Worm (Caenorhabditis elegans): ENCODE measurements around the gene W03B1.9.
A peak's percentile ranks its signal among the peaks of the same experiment; 100 is the strongest.

The W03B1.9 gene

ce11 chrIV:4356879-4357278 is at the start of gene W03B1.9:
Gene W03B1.9, minus strand, starts transcription at chrIV:4356979.
- TF ChIP-seq nhr-23 (tag; optimal IDR thresholded peaks at IDR 0.05) (no peak), sma-3 (GFP tag; optimal IDR thresholded peaks at IDR 0.05) (no peak), lin-39 (tag; optimal IDR thresholded peaks at IDR 0.05) (no peak), nhr-237 (tag; optimal IDR thresholded peaks at IDR 0.05) (no peak)

- no peak for TF ChIP-seq ZK546.5 (tag; optimal IDR thresholded peaks at IDR 0.05)
- TF ChIP-seq Y55F3AM.14 (GFP tag; optimal IDR thresholded peaks at IDR 0.05), result peak; percentile 56
- peak; percentile 80 for TF ChIP-seq lin-13 (GFP tag; optimal IDR thresholded peaks at IDR 0.05)
- TF ChIP-seq fos-1 (tag; optimal IDR thresholded peaks at IDR 0.05), result peak; percentile 76
- no peak for TF ChIP-seq elt-1 (tag; optimal IDR thresholded peaks at IDR 0.05)
- peak; percentile 46 for TF ChIP-seq ztf-4 (tag; optimal IDR thresholded peaks at IDR 0.05)
- peak; percentile 60 for TF ChIP-seq F13H6.1 (tag; optimal IDR thresholded peaks at IDR 0.05)
- TF ChIP-seq ztf-1 (GFP tag; conservative IDR thresholded peaks at IDR 0.05), result no peak
- no peak for TF ChIP-seq skn-1 (tag; optimal IDR thresholded peaks at IDR 0.05)
- TF ChIP-seq ceh-16 (tag; optimal IDR thresholded peaks at IDR 0.05), result peak; percentile 19
- no peak for TF ChIP-seq nhr-10 (tag; optimal IDR thresholded peaks at IDR 0.05)
- peak; percentile 21 for TF ChIP-seq crh-2 (tag; optimal IDR thresholded peaks at IDR 0.05)
- TF ChIP-seq sma-3 (GFP tag; optimal IDR thresholded peaks at IDR 0.05), result peak; percentile 63
- no peak for TF ChIP-seq ama-1 (optimal IDR thresholded peaks at IDR 0.05)
- TF ChIP-seq nhr-25 (tag; optimal IDR thresholded peaks at IDR 0.05), result peak; percentile 57
- TF ChIP-seq C34F6.9 (tag; optimal IDR thresholded peaks at IDR 0.05), result peak; percentile 76
- no peak for TF ChIP-seq aly-2 (tag; optimal IDR thresholded peaks at IDR 0.05)
- no peak for TF ChIP-seq nhr-77 (tag; optimal IDR thresholded peaks at IDR 0.05)
- TF ChIP-seq mbf-1 (tag; optimal IDR thresholded peaks at IDR 0.05), result no peak
- TF ChIP-seq unc-55 (GFP tag; optimal IDR thresholded peaks at IDR 0.05), result peak; percentile 89
- peak; percentile 30 for TF ChIP-seq nhr-21 (tag; optimal IDR thresholded peaks at IDR 0.05)
- no peak for TF ChIP-seq alr-1 (tag; optimal IDR thresholded peaks at IDR 0.05)
- no peak for TF ChIP-seq nhr-11 (tag; optimal IDR thresholded peaks at IDR 0.05)
- no peak for TF ChIP-seq egl-27 (tag; optimal IDR thresholded peaks at IDR 0.05)
- TF ChIP-seq lin-11 (tag; optimal IDR thresholded peaks at IDR 0.05), result peak; percentile 67
- no peak for TF ChIP-seq ztf-11 (tag; optimal IDR thresholded peaks at IDR 0.05)
- peak; percentile 10 for TF ChIP-seq mab-5 (tag; optimal IDR thresholded peaks at IDR 0.05)
- TF ChIP-seq mdl-1 (tag; optimal IDR thresholded peaks at IDR 0.05), result no peak
- TF ChIP-seq snpc-4 (tag; optimal IDR thresholded peaks at IDR 0.05), result no peak
- TF ChIP-seq nhr-6 (tag; optimal IDR thresholded peaks at IDR 0.05), result peak; percentile 38
- no peak for TF ChIP-seq R02D3.7 (tag; optimal IDR thresholded peaks at IDR 0.05)
- no peak for TF ChIP-seq sem-4 (tag; optimal IDR thresholded peaks at IDR 0.05)
- TF ChIP-seq nhr-23 (tag; optimal IDR thresholded peaks at IDR 0.05), result no peak
- TF ChIP-seq elt-3 (tag; optimal IDR thresholded peaks at IDR 0.05), result no peak
- peak; percentile 25 for TF ChIP-seq zag-1 (tag; optimal IDR thresholded peaks at IDR 0.05)
- peak; percentile 36 for TF ChIP-seq blmp-1 (tag; optimal IDR thresholded peaks at IDR 0.05; ENCODE audit: insufficient read depth)
- TF ChIP-seq nhr-129 (tag; optimal IDR thresholded peaks at IDR 0.05), result peak; percentile 85
- peak; percentile 63 for TF ChIP-seq sma-9 (GFP tag; optimal IDR thresholded peaks at IDR 0.05)
- no peak for TF ChIP-seq sma-9 (tag; optimal IDR thresholded peaks at IDR 0.05)
- TF ChIP-seq lsy-2 (tag; optimal IDR thresholded peaks at IDR 0.05), result peak; percentile 31 to 75
- no peak for TF ChIP-seq peb-1 (tag; optimal IDR thresholded peaks at IDR 0.05)
- no peak for TF ChIP-seq unc-62 (GFP tag; optimal IDR thresholded peaks at IDR 0.05)
- no peak for TF ChIP-seq dmd-4 (tag; optimal IDR thresholded peaks at IDR 0.05)
- TF ChIP-seq ceh-82 (tag; optimal IDR thresholded peaks at IDR 0.05), result no peak
- TF ChIP-seq lin-39 (tag; optimal IDR thresholded peaks at IDR 0.05), result peak; percentile 25
- TF ChIP-seq nhr-12 (tag; optimal IDR thresholded peaks at IDR 0.05), result no peak
- TF ChIP-seq unc-39 (tag; optimal IDR thresholded peaks at IDR 0.05), result no peak
- peak; percentile 19 for TF ChIP-seq gmeb-1 (tag; optimal IDR thresholded peaks at IDR 0.05)
- no peak for TF ChIP-seq nhr-237 (tag; optimal IDR thresholded peaks at IDR 0.05)
These were observed 49.3 kb upstream of the W03B1.9 start for ce11 chrIV:4406054-4406539.

Measured in whole organism, L2 larva.